Fruit fly (Drosophila melanogaster) whole organism, embryonic: ENCODE data around the gene IntS10.

Experiments
- BtbVII ChIP-seq: fragments of 200-800 bp; sonication (Bioruptor generic); optimal IDR thresholded peaks from 3 replicates; lab custom pipeline; 2017; ENCODE audit warnings: missing biosample characterization, mild to moderate bottlenecking, missing genetic modification characterization
- CG10543 ChIP-seq: fragments of 200-800 bp; sonication (Bioruptor generic); optimal IDR thresholded peaks from 3 replicates; lab custom pipeline; 2017; ENCODE audit warnings: missing biosample characterization, mild to moderate bottlenecking, missing genetic modification characterization, moderate library complexity
- CG10654 ChIP-seq: fragments of 200-800 bp; sonication (Bioruptor generic); optimal IDR thresholded peaks from 2 replicates; lab custom pipeline; 2016; ENCODE audit warnings: missing biosample characterization, missing genetic modification characterization
- CG11085 ChIP-seq: fragments of 200-800 bp; sonication (Bioruptor generic); IDR thresholded peaks from 2 replicates; pipeline ENCODE4 v1.3.6; 2022; ENCODE audit warnings: missing biosample characterization, missing genetic modification characterization
- CG11398 ChIP-seq: fragments of 200-800 bp; sonication (Bioruptor generic); optimal IDR thresholded peaks from 2 replicates; lab custom pipeline; 2016; ENCODE audit warnings: missing biosample characterization, missing genetic modification characterization
- CG12071 ChIP-seq: fragments of 200-800 bp; sonication (Bioruptor generic); optimal IDR thresholded peaks from 3 replicates; lab custom pipeline; 2018; ENCODE audit warnings: missing biosample characterization, mild to moderate bottlenecking, missing genetic modification characterization
- CG12155 ChIP-seq: fragments of 200-800 bp; sonication (Bioruptor generic); optimal IDR thresholded peaks from 3 replicates; lab custom pipeline; 2016; ENCODE audit warnings: missing biosample characterization, missing genetic modification characterization
- CG12769 ChIP-seq: fragments of 200-800 bp; sonication (Bioruptor generic); optimal IDR thresholded peaks from 2 replicates; lab custom pipeline; 2019; ENCODE audit warnings: missing biosample characterization, mild to moderate bottlenecking, missing genetic modification characterization, moderate library complexity
- CG14014 ChIP-seq: fragments of 200-800 bp; sonication (Bioruptor generic); IDR thresholded peaks from 2 replicates; pipeline ENCODE4 v1.3.6; 2022; ENCODE audit warnings: missing biosample characterization, missing genetic modification characterization
- CG14441 ChIP-seq: fragments of 200-800 bp; sonication (Bioruptor generic); IDR thresholded peaks from 2 replicates; pipeline ENCODE4 v1.3.6; 2022; ENCODE audit warnings: missing biosample characterization, missing genetic modification characterization
- CG14667 ChIP-seq: fragments of 200-800 bp; sonication (Bioruptor generic); IDR thresholded peaks from 2 replicates; pipeline ENCODE4 v1.3.6; 2022; ENCODE audit warnings: missing biosample characterization, missing genetic modification characterization
- CG17359 ChIP-seq: fragments of 200-800 bp; sonication (Bioruptor generic); optimal IDR thresholded peaks from 3 replicates; lab custom pipeline; 2018; ENCODE audit warnings: missing biosample characterization, mild to moderate bottlenecking, missing genetic modification characterization, moderate library complexity
- CG2120 ChIP-seq: fragments of 200-800 bp; sonication (Bioruptor generic); optimal IDR thresholded peaks from 3 replicates; lab custom pipeline; 2016; ENCODE audit warnings: missing biosample characterization, missing genetic modification characterization
- CG2678 ChIP-seq: fragments of 200-800 bp; sonication (Bioruptor generic); optimal IDR thresholded peaks from 3 replicates; lab custom pipeline; 2019; ENCODE audit warnings: missing biosample characterization, mild to moderate bottlenecking, missing genetic modification characterization, moderate library complexity
- CG3163 ChIP-seq: fragments of 200-800 bp; sonication (Bioruptor generic); optimal IDR thresholded peaks from 3 replicates; lab custom pipeline; 2016; ENCODE audit warnings: missing biosample characterization, missing genetic modification characterization
- CG34422 ChIP-seq: fragments of 200-800 bp; sonication (Bioruptor generic); IDR thresholded peaks from 3 replicates; pipeline ENCODE4 v1.3.6; 2022; ENCODE audit warnings: missing biosample characterization, missing genetic modification characterization
- CG4730 ChIP-seq: fragments of 200-800 bp; sonication (Bioruptor generic); IDR thresholded peaks from 2 replicates; pipeline ENCODE4 v1.3.6; 2022; ENCODE audit warnings: missing biosample characterization, missing genetic modification characterization
- CG6689 ChIP-seq: fragments of 200-800 bp; sonication (Bioruptor generic); IDR thresholded peaks from 2 replicates; pipeline ENCODE4 v1.3.6; 2022; ENCODE audit warnings: missing biosample characterization, missing genetic modification characterization
- CG7786 ChIP-seq: fragments of 200-800 bp; sonication (Bioruptor generic); optimal IDR thresholded peaks from 2 replicates; lab custom pipeline; 2016; ENCODE audit warnings: missing biosample characterization, missing genetic modification characterization
- CG7839 ChIP-seq: fragments of 200-800 bp; sonication (Bioruptor generic); optimal IDR thresholded peaks from 3 replicates; lab custom pipeline; 2018; ENCODE audit warnings: missing biosample characterization, mild to moderate bottlenecking, missing genetic modification characterization, moderate library complexity
- CG8281 ChIP-seq: fragments of 200-800 bp; sonication (Bioruptor generic); optimal IDR thresholded peaks from 2 replicates; lab custom pipeline; 2018; ENCODE audit warnings: missing biosample characterization, mild to moderate bottlenecking, missing genetic modification characterization, moderate library complexity
- CG8290 ChIP-seq, 3 experiments: fragments of 200-800 bp; sonication (Bioruptor generic); optimal IDR thresholded peaks; 2 replicates each; lab custom pipeline; 2016 to 2019; ENCODE audit warnings: missing biosample characterization in 3 of 3, missing genetic modification characterization in 3 of 3, mild to moderate bottlenecking in 2 of 3, moderate library complexity in 1 of 3
- Dek ChIP-seq: fragments of 200-800 bp; sonication (Bioruptor generic); optimal IDR thresholded peaks from 3 replicates; lab custom pipeline; 2019; ENCODE audit warnings: missing biosample characterization, mild to moderate bottlenecking, missing genetic modification characterization, moderate library complexity
- Fer1 ChIP-seq: fragments of 200-800 bp; sonication (Bioruptor generic); optimal IDR thresholded peaks from 2 replicates; lab custom pipeline; 2017; ENCODE audit warnings: missing biosample characterization, mild to moderate bottlenecking, missing genetic modification characterization
- HmgZ ChIP-seq: fragments of 200-800 bp; sonication (Bioruptor generic); optimal IDR thresholded peaks from 2 replicates; lab custom pipeline; 2018; ENCODE audit warnings: missing biosample characterization, mild to moderate bottlenecking, missing genetic modification characterization
- Hr39 ChIP-seq: fragments of >200 bp; optimal IDR thresholded peaks from 2 replicates; lab custom pipeline; 2017
- Hr51 ChIP-seq, 2 experiments: fragments of 200-800 bp; sonication (Bioruptor generic); optimal IDR thresholded peaks; 2 replicates in 1 of 2; 3 replicates in 1 of 2; lab custom pipeline; 2016 to 2018; ENCODE audit warnings: missing biosample characterization in 2 of 2, missing genetic modification characterization in 2 of 2, mild to moderate bottlenecking in 1 of 2, moderate library complexity in 1 of 2
- MBD-R2 ChIP-seq: fragments of 200-800 bp; sonication (Bioruptor generic); IDR thresholded peaks from 2 replicates; pipeline ENCODE4 v1.3.6; 2022; ENCODE audit warnings: missing biosample characterization, missing genetic modification characterization
- NfI ChIP-seq: fragments of 200-800 bp; sonication (Bioruptor generic); optimal IDR thresholded peaks from 3 replicates; lab custom pipeline; 2018; ENCODE audit warnings: missing biosample characterization, mild to moderate bottlenecking, missing genetic modification characterization, moderate library complexity
- Oli ChIP-seq: fragments of 200-800 bp; sonication (Bioruptor generic); optimal IDR thresholded peaks from 2 replicates; lab custom pipeline; 2018; ENCODE audit warnings: missing biosample characterization, mild to moderate bottlenecking, missing genetic modification characterization, moderate library complexity
- PHDP ChIP-seq: fragments of 200-800 bp; sonication (Bioruptor generic); optimal IDR thresholded peaks from 3 replicates; lab custom pipeline; 2018; ENCODE audit warnings: missing biosample characterization, mild to moderate bottlenecking, missing genetic modification characterization, moderate library complexity
- Sin3A ChIP-seq: fragments of >200 bp; optimal IDR thresholded peaks from 2 replicates; lab custom pipeline; 2018
- bcd ChIP-seq: fragments of 200-800 bp; sonication (Bioruptor generic); optimal IDR thresholded peaks from 2 replicates; lab custom pipeline; 2017; ENCODE audit warnings: missing biosample characterization, mild to moderate bottlenecking, missing genetic modification characterization
- caup ChIP-seq: fragments of 200-800 bp; sonication (Bioruptor generic); optimal IDR thresholded peaks from 3 replicates; lab custom pipeline; 2017; ENCODE audit warnings: missing biosample characterization, mild to moderate bottlenecking, missing genetic modification characterization, moderate library complexity; ENCODE audit not compliant: severe bottlenecking
- chif ChIP-seq, 2 experiments: fragments of 200-800 bp; sonication (Bioruptor generic); optimal IDR thresholded peaks; 3 replicates each; lab custom pipeline; 2016; ENCODE audit warnings: missing biosample characterization in 2 of 2, missing genetic modification characterization in 2 of 2
- ci ChIP-seq: fragments of 200-800 bp; sonication (Bioruptor generic); IDR thresholded peaks from 3 replicates; pipeline ENCODE4 v1.3.6; 2022; ENCODE audit warnings: missing biosample characterization, missing genetic modification characterization
- fru ChIP-seq: fragments of >200 bp; optimal IDR thresholded peaks from 2 replicates; lab custom pipeline; 2017
- hbn ChIP-seq: fragments of 200-800 bp; sonication (Bioruptor generic); IDR thresholded peaks from 2 replicates; pipeline ENCODE4 v1.3.6; 2022; ENCODE audit warnings: missing biosample characterization, missing genetic modification characterization; ENCODE audit not compliant: partially characterized antibody
- ind ChIP-seq: fragments of 200-800 bp; sonication (Bioruptor generic); optimal IDR thresholded peaks from 3 replicates; lab custom pipeline; 2016; ENCODE audit warnings: missing biosample characterization, missing genetic modification characterization
- kni ChIP-seq: fragments of 200-800 bp; sonication (Bioruptor generic); optimal IDR thresholded peaks from 3 replicates; lab custom pipeline; 2017; ENCODE audit warnings: mild to moderate bottlenecking, missing biosample characterization, missing genetic modification reagents, missing genetic modification characterization
- mirr ChIP-seq: fragments of 200-800 bp; sonication (Bioruptor generic); optimal IDR thresholded peaks from 3 replicates; lab custom pipeline; 2018; ENCODE audit warnings: missing biosample characterization, mild to moderate bottlenecking, missing genetic modification characterization
- nau ChIP-seq: fragments of 200-800 bp; sonication (Bioruptor generic); optimal IDR thresholded peaks from 3 replicates; lab custom pipeline; 2017; ENCODE audit warnings: missing biosample characterization, mild to moderate bottlenecking, missing genetic modification characterization, missing genetic modification reagents
- org-1 ChIP-seq: fragments of 200-800 bp; sonication (Bioruptor generic); optimal IDR thresholded peaks from 2 replicates; lab custom pipeline; 2017; ENCODE audit warnings: missing biosample characterization, missing genetic modification characterization
- shn ChIP-seq: fragments of 200-800 bp; sonication (Bioruptor generic); optimal IDR thresholded peaks from 3 replicates; lab custom pipeline; 2016; ENCODE audit warnings: missing biosample characterization, missing genetic modification characterization
- slbo ChIP-seq: fragments of 200-800 bp; sonication (Bioruptor generic); IDR thresholded peaks from 2 replicates; pipeline ENCODE4 v1.3.6; 2022; ENCODE audit warnings: missing biosample characterization, missing genetic modification characterization
- tio ChIP-seq: fragments of 200-800 bp; sonication (Bioruptor generic); optimal IDR thresholded peaks from 2 replicates; lab custom pipeline; 2017; ENCODE audit warnings: missing biosample characterization, missing genetic modification characterization, inconsistent platforms
- tll ChIP-seq, 2 experiments: fragments of 200-800 bp in 1 of 2; fragments of >200 bp in 1 of 2; sonication (Bioruptor generic) in 1 of 2; optimal IDR thresholded peaks; 2 replicates each; lab custom pipeline; 2017 to 2019; ENCODE audit warnings: missing biosample characterization in 2 of 2, missing genetic modification characterization in 2 of 2, mild to moderate bottlenecking in 1 of 2, moderate library complexity in 1 of 2
- ttk ChIP-seq: fragments of 200-800 bp; sonication (Bioruptor generic); IDR thresholded peaks from 2 replicates; pipeline ENCODE4 v2.1.2; 2022; ENCODE audit warnings: missing biosample characterization, missing genetic modification characterization
- zfh2 ChIP-seq: fragments of 200-800 bp; sonication (Bioruptor generic); optimal IDR thresholded peaks from 2 replicates; lab custom pipeline; 2016; ENCODE audit warnings: missing biosample characterization, missing genetic modification characterization

IntS10 gene

dm6 chr3L:3760395-3760997, 46.0 kb upstream of the IntS10 start (continued):
- TF ChIP-seq ttk (GFP tag; lab: Robert Waterston, UW) (no peak), CG10543 (GFP tag; lab: Kevin White, UChicago) (peak; percentile 49), CG11085 (GFP tag; lab: Robert Waterston, UW) (0 out of 2 replicates have a peak, but pooled peaks have one; percentile 34), CG7786 (GFP tag; lab: Kevin White, UChicago) (peak; percentile 10), CG12769 (tag; lab: Kevin White, UChicago) (peak; percentile 93), caup (GFP tag; lab: Kevin White, UChicago) (peak; percentile 30), bcd (no peak), CG7839 (peak; percentile 49), HmgZ (peak; percentile 6), CG6689 (0 out of 2 replicates have a peak, but pooled peaks have one; percentile 11), Hr39 (lab: Kevin White, UChicago) (no peak), CG14441 (GFP tag; lab: Robert Waterston, UW) (no peak), CG3163 (GFP tag; lab: Kevin White, UChicago) (no peak), CG4730 (peak; percentile 29; the same call in 1 of the 2 replicates), slbo (peak; percentile 68), nau (GFP tag; lab: Kevin White, UChicago) (peak; percentile 80), Oli (tag; lab: Kevin White, UChicago) (peak; percentile 43), fru (lab: Kevin White, UChicago) (no peak), tll (GFP tag; optimal IDR thresholded peaks at IDR 0.05; lab: Kevin White, UChicago) (no peak), CG2678 (tag; lab: Kevin White, UChicago) (peak; percentile 60), Sin3A (lab: Kevin White, UChicago) (no peak), Fer1 (peak; percentile 21), hbn (GFP tag; lab: Robert Waterston, UW) (no peak), CG10654 (GFP tag; lab: Kevin White, UChicago) (no peak), CG34422 (GFP tag; lab: Robert Waterston, UW) (peak; percentile 41; the same call in 1 of the 3 replicates), mirr (peak; percentile 24), CG12071 (GFP tag; lab: Kevin White, UChicago) (peak; percentile 46), ind (peak; percentile 22), ci (GFP tag; lab: Robert Waterston, UW) (no peak), CG17359 (peak; percentile 41), org-1 (GFP tag; lab: Kevin White, UChicago) (peak; percentile 29), CG11398 (GFP tag; lab: Kevin White, UChicago) (peak; percentile 10), tio (no peak), shn (GFP tag; lab: Kevin White, UChicago) (peak; percentile 7), PHDP (tag; lab: Kevin White, UChicago) (peak; percentile 60), BtbVII (peak; percentile 20), MBD-R2 (GFP tag; lab: Robert Waterston, UW) (0 out of 2 replicates have a peak, but pooled peaks have one; percentile 23), zfh2 (GFP tag; lab: Kevin White, UChicago) (peak; percentile 12), CG8290 (GFP tag; optimal IDR thresholded peaks at IDR 0.05; lab: Kevin White, UChicago) (no peak), CG8290 (tag; optimal IDR thresholded peaks at IDR 0.05; lab: Kevin White, UChicago) (peak in 1 of 2 experiments; percentile 43), Hr51 (GFP tag; optimal IDR thresholded peaks at IDR 0.05; lab: Kevin White, UChicago) (peak in 1 of 2 experiments; percentile 63), CG14667 (GFP tag; lab: Robert Waterston, UW) (0 out of 2 replicates have a peak, but pooled peaks have one; percentile 13), CG12155 (GFP tag; lab: Kevin White, UChicago) (peak; percentile 7), kni (GFP tag; lab: Kevin White, UChicago) (no peak), NfI (peak; percentile 41), Dek (tag; lab: Kevin White, UChicago) (peak; percentile 22), chif (GFP tag; optimal IDR thresholded peaks at IDR 0.05; lab: Kevin White, UChicago) (peak in 1 of 2 experiments; percentile 15), CG2120 (peak; percentile 75), CG14014 (GFP tag; lab: Robert Waterston, UW) (peak; percentile 56; the same call in 1 of the 2 replicates), CG8281 (no peak)
